Worm (Caenorhabditis elegans) whole organism, L2 larva: ENCODE results near the gene B0228.9.

Experiments
- C34F6.9 ChIP-seq: fragments of 150-350 bp; optimal IDR thresholded peaks from 2 replicates; lab custom pipeline; 2014; ENCODE audit warnings: missing biosample characterization, missing genetic modification characterization
- F13H6.1 ChIP-seq: sonication (generic microtip); optimal IDR thresholded peaks from 2 replicates; lab custom pipeline; 2016; ENCODE audit warnings: missing genetic modification characterization, missing compliant biosample characterization
- ZK546.5 ChIP-seq: sonication (generic microtip); optimal IDR thresholded peaks from 2 replicates; lab custom pipeline; 2017; ENCODE audit warnings: missing biosample characterization, missing genetic modification characterization
- alr-1 ChIP-seq: fragments of 150-350 bp; optimal IDR thresholded peaks from 2 replicates; lab custom pipeline; 2014; ENCODE audit warnings: missing biosample characterization, missing genetic modification characterization
- ama-1 ChIP-seq: fragments of 150-350 bp; optimal IDR thresholded peaks from 2 replicates; lab custom pipeline; 2018; ENCODE audit warnings: inconsistent platforms
- blmp-1 ChIP-seq: sonication (generic microtip); optimal IDR thresholded peaks from 2 replicates; lab custom pipeline; 2017; ENCODE audit warnings: missing genetic modification characterization, mild to moderate bottlenecking, missing compliant biosample characterization, antibody characterized with exemption, moderate library complexity; ENCODE audit not compliant: insufficient read depth
- ceh-16 ChIP-seq: fragments of 150-350 bp; optimal IDR thresholded peaks from 2 replicates; lab custom pipeline; 2014; ENCODE audit warnings: missing biosample characterization, missing genetic modification characterization
- egl-27 ChIP-seq: sonication (generic microtip); optimal IDR thresholded peaks from 3 replicates; lab custom pipeline; 2017; ENCODE audit warnings: missing biosample characterization, missing genetic modification reagents, missing genetic modification characterization
- elt-1 ChIP-seq: fragments of 150-350 bp; optimal IDR thresholded peaks from 2 replicates; lab custom pipeline; 2014; ENCODE audit warnings: missing biosample characterization, missing genetic modification characterization
- elt-3 ChIP-seq: sonication (generic microtip); optimal IDR thresholded peaks from 2 replicates; lab custom pipeline; 2017; ENCODE audit warnings: missing biosample characterization, missing genetic modification characterization
- fos-1 ChIP-seq: fragments of 150-350 bp; optimal IDR thresholded peaks from 2 replicates; lab custom pipeline; 2014; ENCODE audit warnings: missing biosample characterization, missing genetic modification characterization
- lin-13 ChIP-seq: fragments of 150-350 bp; optimal IDR thresholded peaks from 2 replicates; lab custom pipeline; 2014; ENCODE audit warnings: missing biosample characterization, missing genetic modification reagents, missing genetic modification characterization
- lin-39 ChIP-seq: fragments of 150-350 bp; optimal IDR thresholded peaks from 2 replicates; lab custom pipeline; 2014; ENCODE audit warnings: missing biosample characterization, missing genetic modification reagents, missing genetic modification characterization
- mdl-1 ChIP-seq, 2 experiments: fragments of 150-350 bp in 1 of 2; sonication (generic microtip) in 1 of 2; optimal IDR thresholded peaks; 2 replicates each; lab custom pipeline; 2017; ENCODE audit warnings: missing biosample characterization in 2 of 2, missing genetic modification characterization in 2 of 2
- nhr-10 ChIP-seq: sonication (generic microtip); optimal IDR thresholded peaks from 2 replicates; lab custom pipeline; 2017; ENCODE audit warnings: missing biosample characterization, missing genetic modification characterization
- nhr-11 ChIP-seq: fragments of 150-350 bp; optimal IDR thresholded peaks from 2 replicates; lab custom pipeline; 2014; ENCODE audit warnings: missing biosample characterization, missing genetic modification characterization
- nhr-21 ChIP-seq: fragments of 150-350 bp; optimal IDR thresholded peaks from 2 replicates; lab custom pipeline; 2014; ENCODE audit warnings: missing biosample characterization, missing genetic modification characterization
- nhr-23 ChIP-seq: fragments of 150-350 bp; optimal IDR thresholded peaks from 2 replicates; lab custom pipeline; 2014; ENCODE audit warnings: missing biosample characterization, missing genetic modification reagents, missing genetic modification characterization
- nhr-237 ChIP-seq: fragments of 150-350 bp; optimal IDR thresholded peaks from 2 replicates; lab custom pipeline; 2014; ENCODE audit warnings: missing biosample characterization, missing genetic modification characterization
- nhr-25 ChIP-seq: fragments of 150-350 bp; sonication (generic microtip); optimal IDR thresholded peaks from 3 replicates; lab custom pipeline; 2014; ENCODE audit warnings: missing biosample characterization, missing genetic modification characterization
- nhr-6 ChIP-seq: fragments of 150-350 bp; optimal IDR thresholded peaks from 2 replicates; lab custom pipeline; 2014; ENCODE audit warnings: missing biosample characterization, missing genetic modification characterization
- peb-1 ChIP-seq: fragments of 150-350 bp; optimal IDR thresholded peaks from 2 replicates; lab custom pipeline; 2014; ENCODE audit warnings: missing biosample characterization, missing genetic modification characterization
- skn-1 ChIP-seq: sonication (generic microtip); optimal IDR thresholded peaks from 2 replicates; lab custom pipeline; 2017; ENCODE audit warnings: missing biosample characterization, missing genetic modification characterization
- sma-3 ChIP-seq: sonication (generic microtip); optimal IDR thresholded peaks from 2 replicates; lab custom pipeline; 2016; ENCODE audit warnings: missing genetic modification reagents, missing genetic modification characterization, missing compliant biosample characterization
- sma-9 ChIP-seq, 2 experiments: fragments of 150-350 bp in 1 of 2; sonication (generic microtip) in 1 of 2; optimal IDR thresholded peaks; 2 replicates each; lab custom pipeline; 2014 to 2016; ENCODE audit warnings: missing genetic modification characterization in 2 of 2, mild to moderate bottlenecking in 1 of 2, missing biosample characterization in 1 of 2, missing compliant biosample characterization in 1 of 2, missing genetic modification reagents in 1 of 2, moderate library complexity in 1 of 2
- unc-39 ChIP-seq: fragments of 150-350 bp; optimal IDR thresholded peaks from 2 replicates; lab custom pipeline; 2014; ENCODE audit warnings: missing biosample characterization, missing genetic modification characterization
- unc-55 ChIP-seq: fragments of 150-350 bp; sonication (generic microtip); optimal IDR thresholded peaks from 3 replicates; lab custom pipeline; 2014; ENCODE audit warnings: missing biosample characterization, missing genetic modification reagents, missing genetic modification characterization
- zag-1 ChIP-seq: fragments of 150-350 bp; optimal IDR thresholded peaks from 2 replicates; lab custom pipeline; 2014; ENCODE audit warnings: missing biosample characterization, missing genetic modification characterization
- ztf-1 ChIP-seq: fragments of 200-800 bp; sonication (Bioruptor generic); conservative IDR thresholded peaks from 2 replicates; pipeline ENCODE4 v1.3.6; 2022; ENCODE audit warnings: missing genetic modification characterization, missing compliant biosample characterization
- ztf-4 ChIP-seq: fragments of 150-350 bp; optimal IDR thresholded peaks from 2 replicates; lab custom pipeline; 2014; ENCODE audit warnings: missing biosample characterization, missing genetic modification characterization

The B0228.9 gene

DNA sequence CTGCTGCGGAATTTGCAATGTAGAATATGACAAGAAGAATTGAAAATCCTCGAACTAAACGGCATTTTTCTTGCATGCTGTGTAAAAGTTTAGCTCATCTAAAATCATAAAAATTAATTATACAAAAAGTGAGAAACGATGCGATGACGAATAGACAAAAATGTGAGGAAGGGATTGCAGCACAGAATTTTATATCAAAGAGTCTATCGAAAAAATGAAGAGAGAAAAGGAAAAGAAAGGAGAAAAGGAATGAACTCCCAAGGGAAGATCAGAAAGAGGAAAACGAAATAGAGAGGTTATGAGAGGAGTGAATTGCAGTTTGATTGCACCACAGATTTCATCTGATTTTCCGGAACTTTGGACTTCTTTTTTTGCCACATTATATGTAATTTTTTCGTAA is 30.8 kb upstream of the B0228.9 start, which contains the start of gene glr-4:
Gene glr-4 (minus strand): TSS at position 101 of the 400 bp plus-strand sequence.
- TF ChIP-seq nhr-25 (no peak), fos-1 (tag; lab: Kevin White, UChicago) (no peak), sma-3 (GFP tag; lab: Kevin White, UChicago) (no peak), nhr-23 (tag; lab: Kevin White, UChicago) (no peak), ama-1 (lab: Kevin White, UChicago) (no peak), ztf-1 (GFP tag; lab: Robert Waterston, UW) (no peak), nhr-6 (tag; lab: Kevin White, UChicago) (no peak), mdl-1 (tag; optimal IDR thresholded peaks at IDR 0.05; lab: Kevin White, UChicago) (no peak), nhr-10 (tag; lab: Kevin White, UChicago) (no peak), unc-39 (tag; lab: Kevin White, UChicago) (no peak), zag-1 (no peak)

DNA sequence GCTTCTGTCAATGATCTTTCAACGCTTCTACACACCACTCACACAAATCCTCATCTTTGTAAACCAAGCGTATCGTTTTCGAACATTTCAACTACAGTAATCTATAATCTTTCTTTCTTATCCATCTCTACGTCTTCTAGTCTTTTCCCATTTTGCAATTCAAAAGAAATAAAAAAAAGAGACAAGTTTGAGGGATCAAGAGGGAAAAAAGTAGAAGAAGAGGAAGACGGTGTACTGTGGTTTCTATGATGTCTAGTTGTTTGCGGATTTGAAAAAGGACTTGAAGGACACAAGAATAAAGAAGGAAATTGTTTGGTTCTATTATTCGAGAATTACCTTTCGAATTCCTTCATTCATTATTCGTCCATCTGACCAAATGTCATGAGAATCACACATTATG is 29.0 kb upstream of the B0228.9 start:
- TF ChIP-seq nhr-25 (peak; percentile 32), nhr-10 (tag; lab: Kevin White, UChicago) (no peak)

DNA sequence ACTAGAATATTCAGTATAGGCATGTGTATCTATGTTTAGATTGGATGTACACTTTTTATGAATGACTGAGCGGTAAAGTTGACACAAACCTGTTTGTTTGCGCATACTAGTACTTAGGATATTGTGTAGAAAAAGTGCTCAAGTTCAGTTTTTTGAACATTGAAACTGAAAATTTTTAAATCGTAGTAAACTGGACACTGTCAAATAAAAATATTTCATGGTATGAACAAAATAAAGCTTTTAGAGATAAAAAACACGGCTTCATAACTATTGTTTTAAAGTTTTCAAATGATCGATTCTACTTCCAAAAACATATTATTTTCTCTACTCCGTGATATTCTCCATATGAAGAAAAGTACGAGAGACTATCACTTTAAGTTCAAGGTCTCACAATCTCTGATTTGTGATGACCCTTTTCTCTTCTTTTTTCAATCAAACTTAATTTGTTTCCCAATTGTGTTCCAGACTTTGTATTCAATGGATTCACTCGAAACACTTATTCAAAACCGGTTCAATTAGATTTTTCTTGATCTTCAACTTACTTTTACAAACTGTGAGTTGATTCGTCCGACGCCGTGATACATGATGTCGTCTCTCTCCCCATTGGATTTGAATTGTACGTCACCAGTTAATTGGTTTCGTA is 28.1 kb upstream of the B0228.9 start:
- no peak for TF ChIP-seq nhr-11 (tag; lab: Kevin White, UChicago)
- TF ChIP-seq ceh-16 (tag; lab: Kevin White, UChicago) = no peak
- no peak for TF ChIP-seq nhr-237 (tag; lab: Kevin White, UChicago)
- no peak for TF ChIP-seq egl-27
- no peak for TF ChIP-seq ztf-4 (tag; lab: Kevin White, UChicago)
- no peak for TF ChIP-seq unc-55 (GFP tag; lab: Kevin White, UChicago)
- TF ChIP-seq blmp-1 (tag; lab: Kevin White, UChicago) = no peak
- TF ChIP-seq sma-9 (GFP tag; optimal IDR thresholded peaks at IDR 0.05; lab: Kevin White, UChicago) = peak; percentile 36
- no peak for TF ChIP-seq sma-9 (tag; optimal IDR thresholded peaks at IDR 0.05; lab: Kevin White, UChicago)
- no peak for TF ChIP-seq lin-13 (GFP tag; lab: Kevin White, UChicago)
- TF ChIP-seq ZK546.5 (tag; lab: Kevin White, UChicago) = no peak
- no peak for TF ChIP-seq ama-1 (lab: Kevin White, UChicago)
- peak; percentile 58 for TF ChIP-seq sma-3 (GFP tag; lab: Kevin White, UChicago)
- no peak for TF ChIP-seq elt-1
- no peak for TF ChIP-seq alr-1 (tag; lab: Kevin White, UChicago)
- TF ChIP-seq nhr-21 (tag; lab: Kevin White, UChicago) = peak; percentile 4
- no peak for TF ChIP-seq C34F6.9 (tag; lab: Kevin White, UChicago)
- no peak for TF ChIP-seq unc-39 (tag; lab: Kevin White, UChicago)
- TF ChIP-seq nhr-25 = peak; percentile 66

DNA sequence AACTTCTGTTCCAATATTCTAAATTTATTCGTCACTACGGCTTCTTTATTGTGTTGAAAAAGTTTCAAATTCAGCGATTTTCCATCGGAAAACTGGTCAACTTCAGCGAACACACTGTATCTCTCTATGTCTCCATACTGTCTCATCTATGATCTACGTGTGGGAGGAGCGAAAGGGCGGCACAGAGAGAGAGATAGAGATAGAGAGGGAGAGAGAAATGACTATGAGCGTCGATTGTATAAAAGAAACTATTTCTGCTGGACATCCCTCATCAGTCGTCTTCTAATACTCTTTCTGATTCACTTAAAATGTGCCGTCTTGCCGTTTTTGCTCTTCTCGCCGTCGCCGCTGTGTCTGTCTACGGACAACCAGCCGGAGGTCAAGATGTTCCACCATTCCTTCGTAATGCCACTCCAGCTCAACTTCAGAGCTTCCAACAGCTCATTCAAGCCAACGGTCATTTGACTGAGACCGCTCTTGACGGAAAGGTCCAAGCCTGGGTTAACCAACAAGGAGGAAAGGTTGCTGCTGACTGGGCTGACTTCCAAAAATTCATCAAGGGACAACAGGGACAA is 26.9 kb upstream of the B0228.9 start, which contains the start of gene srlf-1:
Gene srlf-1 (plus strand): TSS at position 268 of the 575 bp plus-strand sequence.
- TF ChIP-seq blmp-1 (tag; lab: Kevin White, UChicago) (peak; percentile 31), nhr-21 (tag; lab: Kevin White, UChicago) (peak; percentile 13), ama-1 (lab: Kevin White, UChicago) (peak; percentile 83), zag-1 (no peak), elt-3 (tag; lab: Kevin White, UChicago) (no peak), nhr-25 (peak; percentile 18), sma-3 (GFP tag; lab: Kevin White, UChicago) (peak; percentile 65), sma-9 (GFP tag; optimal IDR thresholded peaks at IDR 0.05; lab: Kevin White, UChicago) (peak; percentile 68), sma-9 (tag; optimal IDR thresholded peaks at IDR 0.05; lab: Kevin White, UChicago) (no peak)

DNA sequence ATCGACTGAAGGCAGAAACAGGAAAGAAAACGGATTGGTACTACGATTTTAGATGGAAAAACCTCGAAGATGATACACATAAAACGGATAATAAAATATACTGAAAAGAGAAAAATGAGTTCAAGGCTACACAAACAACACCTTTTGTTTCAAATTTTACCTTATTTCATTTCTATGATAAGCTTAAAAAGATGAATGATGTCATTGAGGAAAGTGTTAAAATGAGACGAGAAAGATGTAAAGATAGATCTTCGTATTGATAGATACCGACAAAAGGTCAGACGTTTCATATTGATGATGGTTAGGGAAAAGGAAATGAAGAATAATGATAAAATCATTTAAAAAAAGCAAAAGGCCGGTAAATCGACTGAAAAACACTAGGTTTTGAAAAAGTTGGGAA is 26.1 kb upstream of the B0228.9 start:
- TF ChIP-seq F13H6.1 (no peak), lin-39 (tag; lab: Kevin White, UChicago) (no peak), nhr-21 (tag; lab: Kevin White, UChicago) (peak; percentile 33), zag-1 (no peak), ztf-1 (GFP tag; lab: Robert Waterston, UW) (no peak), sma-9 (GFP tag; optimal IDR thresholded peaks at IDR 0.05; lab: Kevin White, UChicago) (no peak), sma-9 (tag; optimal IDR thresholded peaks at IDR 0.05; lab: Kevin White, UChicago) (no peak), elt-1 (no peak), skn-1 (no peak), nhr-25 (peak; percentile 58), fos-1 (tag; lab: Kevin White, UChicago) (peak; percentile 20), egl-27 (peak; percentile 37), peb-1 (no peak)
